Worm (Caenorhabditis elegans) whole organism, L3 larva: ENCODE data around the gene cyp-29A4.

ENCODE experiments used
- ama-1 ChIP-seq: fragments of 150-350 bp; optimal IDR thresholded peaks from 2 replicates; lab custom pipeline; 2018
- ceh-28 ChIP-seq: fragments of 150-350 bp; optimal IDR thresholded peaks from 2 replicates; lab custom pipeline; 2014; ENCODE audit warnings: missing biosample characterization, missing genetic modification reagents, missing genetic modification characterization
- nhr-237 ChIP-seq: fragments of 150-350 bp; optimal IDR thresholded peaks from 2 replicates; lab custom pipeline; 2014; ENCODE audit warnings: missing biosample characterization, missing genetic modification characterization
- snpc-4 ChIP-seq: fragments of 150-350 bp; optimal IDR thresholded peaks from 2 replicates; lab custom pipeline; 2014; ENCODE audit warnings: missing biosample characterization, missing genetic modification characterization
- tbx-2 ChIP-seq: sonication (generic microtip); optimal IDR thresholded peaks from 2 replicates; lab custom pipeline; 2016; ENCODE audit warnings: mild to moderate bottlenecking, missing genetic modification characterization, missing compliant biosample characterization
- ztf-11 ChIP-seq: fragments of 150-350 bp; optimal IDR thresholded peaks from 2 replicates; lab custom pipeline; 2014; ENCODE audit warnings: missing biosample characterization, missing genetic modification characterization

DNA sequence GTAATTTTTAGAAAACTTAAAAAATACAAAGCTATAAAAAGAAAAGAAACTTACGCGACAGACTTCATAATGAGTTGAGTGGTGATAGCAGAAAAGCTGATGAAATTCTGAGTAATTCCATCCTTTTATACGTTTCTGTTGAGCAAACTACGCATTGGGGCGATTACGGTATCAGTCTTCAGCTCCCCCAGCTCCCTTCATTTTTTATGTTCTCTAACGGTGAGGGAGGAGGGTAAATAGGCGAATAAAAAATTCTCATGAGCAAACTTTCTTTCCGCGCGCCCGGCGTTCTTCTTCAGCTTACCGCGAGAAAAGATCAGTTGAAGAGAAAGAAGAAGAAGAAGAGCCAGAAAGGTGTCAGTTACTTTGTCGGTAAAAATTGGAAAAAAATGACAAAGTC lies 35.6 kb upstream of the cyp-29A4 start, which contains the start of gene idpc-7:
- TF ChIP-seq ceh-28 (tag; lab: Kevin White, UChicago) (no peak), ama-1 (lab: Kevin White, UChicago) (no peak), nhr-237 (tag; lab: Kevin White, UChicago) (no peak), ztf-11 (tag; lab: Kevin White, UChicago) (no peak), tbx-2 (no peak), snpc-4 (tag; lab: Kevin White, UChicago) (no peak)
